Fruit fly (Drosophila melanogaster) whole organism, adult: ENCODE results near the gene CG13081.

Source experiments
- CG14711 ChIP-seq: fragments of 200-800 bp; sonication (Bioruptor generic); optimal IDR thresholded peaks from 2 replicates; lab custom pipeline; 2018; ENCODE audit warnings: missing biosample characterization, mild to moderate bottlenecking, missing genetic modification characterization, moderate library complexity
- CG7045 ChIP-seq: fragments of 200-800 bp; sonication (Bioruptor generic); optimal IDR thresholded peaks from 2 replicates; lab custom pipeline; 2017; ENCODE audit warnings: missing biosample characterization, mild to moderate bottlenecking, missing genetic modification characterization
- Clk ChIP-seq: fragments of 200-800 bp; sonication (Bioruptor generic); optimal IDR thresholded peaks from 2 replicates; lab custom pipeline; 2017; ENCODE audit warnings: missing biosample characterization, missing genetic modification characterization
- bab1 ChIP-seq: fragments of 200-800 bp; sonication (Bioruptor generic); optimal IDR thresholded peaks from 3 replicates; lab custom pipeline; 2019; ENCODE audit warnings: missing biosample characterization, mild to moderate bottlenecking, missing genetic modification characterization, moderate library complexity

DNA sequence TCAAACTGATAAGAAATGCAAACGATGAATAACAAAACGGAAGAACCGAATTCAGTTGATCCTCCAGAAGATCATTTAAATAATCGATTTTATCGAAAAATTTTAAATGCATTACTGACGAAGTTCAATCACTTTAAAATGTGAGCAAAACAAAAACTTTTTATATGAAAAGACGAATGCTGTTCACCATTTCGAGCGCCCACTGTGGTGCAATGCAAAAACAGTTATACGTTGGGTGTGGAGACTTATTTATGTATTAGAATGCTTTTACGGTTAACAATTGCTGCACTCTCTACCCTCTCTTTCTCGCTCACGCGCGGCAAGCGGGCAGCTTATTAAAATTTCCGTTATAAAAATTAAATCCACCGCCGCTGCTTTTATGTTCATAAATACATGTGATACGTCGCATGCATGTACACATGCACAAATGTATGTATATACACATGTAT is 30.4 kb downstream of the CG13081 start:
- peak; percentile 10 for TF ChIP-seq bab1 (GFP tag; lab: Kevin White, UChicago)
- peak; percentile 24 for TF ChIP-seq CG14711 (tag; lab: Kevin White, UChicago)
- TF ChIP-seq Clk (GFP tag; lab: Kevin White, UChicago) = no peak
- peak; percentile 31 for TF ChIP-seq CG7045
